Worm (Caenorhabditis elegans) whole organism, late embryonic: ENCODE measurements around the gene Y71H2AM.3.

Source experiments
- C08G9.2 ChIP-seq: sonication (generic microtip); optimal IDR thresholded peaks from 2 replicates; lab custom pipeline; 2016; ENCODE audit warnings: mild to moderate bottlenecking, missing genetic modification characterization, moderate library complexity, missing compliant biosample characterization
- C38D4.7 ChIP-seq: fragments of 200-800 bp; sonication (Bioruptor generic); optimal IDR thresholded peaks from 2 replicates; lab custom pipeline; 2018; ENCODE audit warnings: mild to moderate bottlenecking, missing genetic modification characterization, moderate library complexity, missing compliant biosample characterization
- F13H6.1 ChIP-seq: sonication (generic microtip); optimal IDR thresholded peaks from 2 replicates; lab custom pipeline; 2016; ENCODE audit warnings: missing genetic modification characterization, missing compliant biosample characterization
- K02D7.2 ChIP-seq: sonication (generic microtip); optimal IDR thresholded peaks from 2 replicates; lab custom pipeline; 2017; ENCODE audit warnings: mild to moderate bottlenecking, missing genetic modification characterization, missing compliant biosample characterization
- K09A11.1 ChIP-seq: sonication (generic microtip); optimal IDR thresholded peaks from 2 replicates; lab custom pipeline; 2017; ENCODE audit warnings: antibody characterized with exemption, mild to moderate bottlenecking, missing genetic modification characterization, missing compliant biosample characterization; ENCODE audit not compliant: insufficient read depth
- T23F11.4 ChIP-seq: fragments of 200-800 bp; sonication (Bioruptor generic); optimal IDR thresholded peaks from 2 replicates; lab custom pipeline; 2018; ENCODE audit warnings: mild to moderate bottlenecking, missing genetic modification characterization, missing compliant biosample characterization
- ama-1 ChIP-seq: fragments of 150-350 bp; optimal IDR thresholded peaks from 2 replicates; lab custom pipeline; 2014
- ceh-14 ChIP-seq: sonication (generic microtip); optimal IDR thresholded peaks from 2 replicates; lab custom pipeline; 2016; ENCODE audit warnings: missing genotype, missing genetic modification characterization, missing compliant biosample characterization
- ceh-18 ChIP-seq: sonication (generic microtip); optimal IDR thresholded peaks from 2 replicates; lab custom pipeline; 2016; ENCODE audit warnings: missing genetic modification characterization, missing compliant biosample characterization
- ceh-19 ChIP-seq: fragments of 200-800 bp; sonication (Bioruptor generic); optimal IDR thresholded peaks from 2 replicates; lab custom pipeline; 2018; ENCODE audit warnings: mild to moderate bottlenecking, missing genetic modification characterization, missing compliant biosample characterization
- ceh-2 ChIP-seq: sonication (generic microtip); optimal IDR thresholded peaks from 2 replicates; lab custom pipeline; 2016; ENCODE audit warnings: missing genotype, missing genetic modification characterization, missing compliant biosample characterization
- ceh-24 ChIP-seq: sonication (generic microtip); optimal IDR thresholded peaks from 2 replicates; lab custom pipeline; 2016; ENCODE audit warnings: mild to moderate bottlenecking, missing genetic modification characterization, missing compliant biosample characterization
- ceh-30 ChIP-seq: fragments of 150-350 bp; optimal IDR thresholded peaks from 2 replicates; lab custom pipeline; 2014; ENCODE audit warnings: missing biosample characterization, missing genetic modification characterization
- ceh-34 ChIP-seq: sonication (generic microtip); optimal IDR thresholded peaks from 2 replicates; lab custom pipeline; 2016; ENCODE audit warnings: mild to moderate bottlenecking, missing genetic modification characterization, missing compliant biosample characterization
- ceh-45 ChIP-seq: fragments of 200-800 bp; sonication (Bioruptor generic); IDR thresholded peaks from 2 replicates; pipeline ENCODE4 v1.3.6; 2022; ENCODE audit warnings: missing genetic modification reagents, missing genetic modification characterization, missing compliant biosample characterization
- ceh-48 ChIP-seq: sonication (generic microtip); optimal IDR thresholded peaks from 2 replicates; lab custom pipeline; 2016; ENCODE audit warnings: missing genetic modification characterization, inconsistent platforms, missing compliant biosample characterization
- ceh-9 ChIP-seq: sonication (generic microtip); optimal IDR thresholded peaks from 2 replicates; lab custom pipeline; 2016; ENCODE audit warnings: mild to moderate bottlenecking, missing genetic modification characterization, inconsistent platforms, missing compliant biosample characterization
- dmd-4 ChIP-seq: sonication (generic microtip); optimal IDR thresholded peaks from 2 replicates; lab custom pipeline; 2016; ENCODE audit warnings: borderline replicate concordance, missing genetic modification characterization, missing compliant biosample characterization
- dve-1 ChIP-seq: sonication (generic microtip); optimal IDR thresholded peaks from 2 replicates; lab custom pipeline; 2017; ENCODE audit warnings: antibody characterized with exemption, mild to moderate bottlenecking, missing genetic modification characterization, missing compliant biosample characterization
- elt-2 ChIP-seq: sonication (generic microtip); optimal IDR thresholded peaks from 2 replicates; lab custom pipeline; 2016; ENCODE audit warnings: missing genetic modification reagents, missing genetic modification characterization, missing compliant biosample characterization
- elt-4 ChIP-seq: sonication (generic microtip); optimal IDR thresholded peaks from 2 replicates; lab custom pipeline; 2016; ENCODE audit warnings: missing genetic modification characterization, missing compliant biosample characterization
- ets-4 ChIP-seq: sonication (generic microtip); optimal IDR thresholded peaks from 2 replicates; lab custom pipeline; 2016; ENCODE audit warnings: missing genetic modification characterization, missing compliant biosample characterization
- eyg-1 ChIP-seq: sonication (generic microtip); optimal IDR thresholded peaks from 2 replicates; lab custom pipeline; 2016; ENCODE audit warnings: missing genotype, missing genetic modification characterization, missing compliant biosample characterization
- fax-1 ChIP-seq: sonication (generic microtip); optimal IDR thresholded peaks from 2 replicates; lab custom pipeline; 2016; ENCODE audit warnings: missing genotype, missing genetic modification characterization, missing compliant biosample characterization
- fkh-10 ChIP-seq: fragments of 150-350 bp; optimal IDR thresholded peaks from 2 replicates; lab custom pipeline; 2014; ENCODE audit warnings: missing biosample characterization, missing genetic modification reagents, missing genetic modification characterization
- hlh-13 ChIP-seq: fragments of 200-800 bp; sonication (Bioruptor generic); optimal IDR thresholded peaks from 2 replicates; lab custom pipeline; 2018; ENCODE audit warnings: mild to moderate bottlenecking, missing genetic modification characterization, missing compliant biosample characterization
- hlh-30 ChIP-seq: sonication (generic microtip); optimal IDR thresholded peaks from 2 replicates; lab custom pipeline; 2017; ENCODE audit warnings: antibody characterized with exemption, missing genetic modification characterization, missing compliant biosample characterization; ENCODE audit not compliant: insufficient read depth
- hlh-6 ChIP-seq: sonication (generic microtip); optimal IDR thresholded peaks from 2 replicates; lab custom pipeline; 2016; ENCODE audit warnings: missing genotype, missing genetic modification characterization, missing compliant biosample characterization
- lim-6 ChIP-seq: sonication (generic microtip); optimal IDR thresholded peaks from 2 replicates; lab custom pipeline; 2016; ENCODE audit warnings: missing genetic modification characterization, missing compliant biosample characterization
- madf-2 ChIP-seq: sonication (generic microtip); optimal IDR thresholded peaks from 2 replicates; lab custom pipeline; 2017; ENCODE audit warnings: missing genetic modification characterization, missing compliant biosample characterization
- mec-3 ChIP-seq: sonication (generic microtip); optimal IDR thresholded peaks from 2 replicates; lab custom pipeline; 2016; ENCODE audit warnings: borderline replicate concordance, missing genetic modification characterization, missing compliant biosample characterization
- nfya-1 ChIP-seq: sonication (generic microtip); optimal IDR thresholded peaks from 2 replicates; lab custom pipeline; 2017; ENCODE audit warnings: missing genetic modification characterization, mild to moderate bottlenecking, missing compliant biosample characterization, antibody characterized with exemption, moderate library complexity
- nhr-11 ChIP-seq: fragments of 150-350 bp; optimal IDR thresholded peaks from 2 replicates; lab custom pipeline; 2014; ENCODE audit warnings: missing biosample characterization, missing genetic modification characterization
- nhr-232 ChIP-seq: sonication (generic microtip); optimal IDR thresholded peaks from 2 replicates; lab custom pipeline; 2016; ENCODE audit warnings: missing genetic modification characterization, missing compliant biosample characterization
- npax-4 ChIP-seq: sonication (generic microtip); optimal IDR thresholded peaks from 2 replicates; lab custom pipeline; 2016; ENCODE audit warnings: missing genetic modification characterization, missing compliant biosample characterization
- pag-3 ChIP-seq: sonication (generic microtip); optimal IDR thresholded peaks from 2 replicates; lab custom pipeline; 2016; ENCODE audit warnings: missing compliant biosample characterization, missing genetic modification characterization, borderline replicate concordance
- pha-2 ChIP-seq: sonication (generic microtip); optimal IDR thresholded peaks from 2 replicates; lab custom pipeline; 2017; ENCODE audit warnings: mild to moderate bottlenecking, missing genetic modification characterization, missing compliant biosample characterization
- pha-4 ChIP-seq: fragments of 150-350 bp; optimal IDR thresholded peaks from 2 replicates; lab custom pipeline; 2018; ENCODE audit warnings: missing biosample characterization, missing genetic modification reagents, missing genetic modification characterization
- pqm-1 ChIP-seq: sonication (generic microtip); optimal IDR thresholded peaks from 2 replicates; lab custom pipeline; 2016; ENCODE audit warnings: missing genetic modification characterization, missing compliant biosample characterization
- pros-1 ChIP-seq: fragments of 150-350 bp; optimal IDR thresholded peaks from 2 replicates; lab custom pipeline; 2014; ENCODE audit warnings: missing biosample characterization, missing genetic modification reagents, missing genetic modification characterization
- rnt-1 ChIP-seq: sonication (generic microtip); optimal IDR thresholded peaks from 2 replicates; lab custom pipeline; 2016; ENCODE audit warnings: missing genetic modification characterization, missing compliant biosample characterization
- sdc-2 ChIP-seq: sonication (generic microtip); optimal IDR thresholded peaks from 2 replicates; lab custom pipeline; 2016; ENCODE audit warnings: missing genotype, missing genetic modification characterization, missing compliant biosample characterization
- sox-2 ChIP-seq: fragments of 200-800 bp; sonication (Bioruptor generic); IDR thresholded peaks from 2 replicates; pipeline ENCODE4 v1.3.6; 2022; ENCODE audit warnings: missing genetic modification reagents, missing genetic modification characterization, missing compliant biosample characterization
- sox-4 ChIP-seq: sonication (generic microtip); optimal IDR thresholded peaks from 2 replicates; lab custom pipeline; 2017; ENCODE audit warnings: mild to moderate bottlenecking, missing genetic modification characterization, inconsistent platforms, missing compliant biosample characterization
- syd-9 ChIP-seq: sonication (generic microtip); optimal IDR thresholded peaks from 2 replicates; lab custom pipeline; 2016; ENCODE audit warnings: mild to moderate bottlenecking, missing genetic modification characterization, moderate library complexity, missing compliant biosample characterization
- tbx-2 ChIP-seq: sonication (generic microtip); optimal IDR thresholded peaks from 2 replicates; lab custom pipeline; 2016; ENCODE audit warnings: missing genetic modification characterization, missing compliant biosample characterization
- unc-42 ChIP-seq: sonication (generic microtip); optimal IDR thresholded peaks from 2 replicates; lab custom pipeline; 2016; ENCODE audit warnings: missing genotype, missing genetic modification characterization, missing compliant biosample characterization
- unc-55 ChIP-seq: sonication (generic microtip); optimal IDR thresholded peaks from 2 replicates; lab custom pipeline; 2017; ENCODE audit warnings: missing biosample characterization, missing genetic modification reagents, missing genetic modification characterization
- unc-86 ChIP-seq: sonication (generic microtip); optimal IDR thresholded peaks from 2 replicates; lab custom pipeline; 2016; ENCODE audit warnings: missing genetic modification characterization, missing compliant biosample characterization
- ztf-16 ChIP-seq: sonication (generic microtip); optimal IDR thresholded peaks from 2 replicates; lab custom pipeline; 2017; ENCODE audit warnings: missing genetic modification characterization, missing compliant biosample characterization

Y71H2AM.3 gene

ce11 chrIII:2768635-2769034 is 36.6 kb upstream of the Y71H2AM.3 start, which contains the start of gene swsn-3 (continued):
- peak; percentile 95 for TF ChIP-seq K09A11.1 (tag; lab: Kevin White, UChicago)
- TF ChIP-seq ceh-24 (tag; lab: Kevin White, UChicago) = peak; percentile 76
- TF ChIP-seq unc-55 = peak; percentile 38
- TF ChIP-seq ets-4 (tag; lab: Kevin White, UChicago) = peak; percentile 40
- peak; percentile 69 for TF ChIP-seq dve-1 (tag; lab: Kevin White, UChicago)
- peak; percentile 93 for TF ChIP-seq rnt-1 (tag; lab: Kevin White, UChicago)
- no peak for TF ChIP-seq pha-4 (tag; lab: Kevin White, UChicago)
- TF ChIP-seq pqm-1 (tag; lab: Kevin White, UChicago) = peak; percentile 54
- peak; percentile 83 for TF ChIP-seq ceh-2 (tag; lab: Kevin White, UChicago)
- peak; percentile 91 for TF ChIP-seq unc-86 (tag; lab: Kevin White, UChicago)
- peak; percentile 93 for TF ChIP-seq dmd-4 (tag; lab: Kevin White, UChicago)
- peak; percentile 71 for TF ChIP-seq madf-2 (tag; lab: Kevin White, UChicago)
- TF ChIP-seq pros-1 (tag; lab: Kevin White, UChicago) = no peak
- peak; percentile 74 for TF ChIP-seq C38D4.7
- no peak for TF ChIP-seq mec-3 (tag; lab: Kevin White, UChicago)
- TF ChIP-seq nfya-1 (tag; lab: Kevin White, UChicago) = peak; percentile 94
- TF ChIP-seq hlh-30 (tag; lab: Kevin White, UChicago) = peak; percentile 91
- peak; percentile 45 for TF ChIP-seq pag-3 (tag; lab: Kevin White, UChicago)
- TF ChIP-seq lim-6 (tag; lab: Kevin White, UChicago) = peak; percentile 85
- peak; percentile 81 for TF ChIP-seq ztf-16 (tag; lab: Kevin White, UChicago)
- peak; percentile 78 for TF ChIP-seq fax-1 (tag; lab: Kevin White, UChicago)
- peak; percentile 57 for TF ChIP-seq syd-9 (tag; lab: Kevin White, UChicago)
- TF ChIP-seq elt-2 (tag; lab: Kevin White, UChicago) = peak; percentile 95
- TF ChIP-seq ama-1 (lab: Kevin White, UChicago) = no peak
- TF ChIP-seq C08G9.2 (tag; lab: Kevin White, UChicago) = peak; percentile 75
- peak; percentile 91 for TF ChIP-seq ceh-34 (tag; lab: Kevin White, UChicago)
- TF ChIP-seq hlh-6 (tag; lab: Kevin White, UChicago) = peak; percentile 79
- no peak for TF ChIP-seq fkh-10 (GFP tag; lab: Kevin White, UChicago)
- peak; percentile 86 for TF ChIP-seq sox-4
- peak; percentile 93 for TF ChIP-seq tbx-2
- TF ChIP-seq unc-42 (tag; lab: Kevin White, UChicago) = peak; percentile 80
- peak; percentile 55; the same call in 1 of the 2 replicates for TF ChIP-seq ceh-45 (GFP tag; lab: Robert Waterston, UW)
- TF ChIP-seq ceh-48 (tag; lab: Kevin White, UChicago) = peak; percentile 94
- peak; percentile 83 for TF ChIP-seq pha-2 (tag; lab: Kevin White, UChicago)
- TF ChIP-seq nhr-232 (tag; lab: Kevin White, UChicago) = peak; percentile 61
- TF ChIP-seq ceh-14 (tag; lab: Kevin White, UChicago) = peak; percentile 98
- TF ChIP-seq ceh-18 (tag; lab: Kevin White, UChicago) = peak; percentile 85
- TF ChIP-seq elt-4 (tag; lab: Kevin White, UChicago) = no peak
- TF ChIP-seq ceh-19 (GFP tag; lab: Kevin White, UChicago) = peak; percentile 25
- TF ChIP-seq npax-4 (tag; lab: Kevin White, UChicago) = peak; percentile 73
- TF ChIP-seq T23F11.4 = peak; percentile 70
- TF ChIP-seq sdc-2 (tag; lab: Kevin White, UChicago) = peak; percentile 76
- no peak for TF ChIP-seq ceh-9 (tag; lab: Kevin White, UChicago)
- peak; percentile 84 for TF ChIP-seq eyg-1 (tag; lab: Kevin White, UChicago)
- TF ChIP-seq F13H6.1 (tag; lab: Kevin White, UChicago) = peak; percentile 90
- TF ChIP-seq sox-2 (GFP tag; lab: Robert Waterston, UW) = peak; percentile 57
- TF ChIP-seq hlh-13 (GFP tag; lab: Kevin White, UChicago) = peak; percentile 52
- peak; percentile 88 for TF ChIP-seq K02D7.2 (tag; lab: Kevin White, UChicago)
- no peak for TF ChIP-seq nhr-11 (tag; lab: Kevin White, UChicago)
- peak; percentile 55 for TF ChIP-seq ceh-30 (tag; lab: Kevin White, UChicago)
